Fruit fly (Drosophila melanogaster) whole organism, embryonic: ENCODE measurements around the gene Eig71Eg.
A peak's percentile ranks its signal among the peaks of the same experiment; 100 is the strongest.

Experiments
- ATbp ChIP-seq: fragments of 200-800 bp; sonication (Bioruptor generic); optimal IDR thresholded peaks from 2 replicates; lab custom pipeline; 2017; ENCODE audit warnings: missing biosample characterization, mild to moderate bottlenecking, missing genetic modification characterization, missing genetic modification reagents
- CG1024 ChIP-seq: fragments of 200-800 bp; sonication (Bioruptor generic); IDR thresholded peaks from 2 replicates; pipeline ENCODE4 v1.3.6; 2022; ENCODE audit warnings: missing biosample characterization, missing genetic modification characterization
- CG10654 ChIP-seq: fragments of 200-800 bp; sonication (Bioruptor generic); optimal IDR thresholded peaks from 2 replicates; lab custom pipeline; 2016; ENCODE audit warnings: missing biosample characterization, missing genetic modification characterization
- CG10979 ChIP-seq: fragments of 200-800 bp; sonication (Bioruptor generic); optimal IDR thresholded peaks from 2 replicates; lab custom pipeline; 2018; ENCODE audit warnings: missing biosample characterization, mild to moderate bottlenecking, missing genetic modification characterization, moderate library complexity
- CG12219 ChIP-seq: fragments of 200-800 bp; sonication (Bioruptor generic); optimal IDR thresholded peaks from 3 replicates; lab custom pipeline; 2018; ENCODE audit warnings: missing biosample characterization, mild to moderate bottlenecking, missing genetic modification characterization
- CG13424 ChIP-seq: fragments of 200-800 bp; sonication (Bioruptor generic); optimal IDR thresholded peaks from 2 replicates; lab custom pipeline; 2019; ENCODE audit warnings: missing biosample characterization, mild to moderate bottlenecking, missing genetic modification characterization, moderate library complexity
- CG14710 ChIP-seq: fragments of 200-800 bp; sonication (Bioruptor generic); optimal IDR thresholded peaks from 3 replicates; lab custom pipeline; 2019; ENCODE audit warnings: missing biosample characterization, mild to moderate bottlenecking, missing genetic modification characterization, moderate library complexity
- CG15269 ChIP-seq: fragments of 200-800 bp; sonication (Bioruptor generic); optimal IDR thresholded peaks from 2 replicates; lab custom pipeline; 2018; ENCODE audit warnings: missing biosample characterization, mild to moderate bottlenecking, missing genetic modification characterization, moderate library complexity
- CG15601 ChIP-seq: fragments of 200-800 bp; sonication (Bioruptor generic); optimal IDR thresholded peaks from 3 replicates; lab custom pipeline; 2019; ENCODE audit warnings: missing biosample characterization, mild to moderate bottlenecking, missing genetic modification characterization, moderate library complexity
- CG1602 ChIP-seq: fragments of 200-800 bp; sonication (Bioruptor generic); optimal IDR thresholded peaks from 3 replicates; lab custom pipeline; 2016; ENCODE audit warnings: missing biosample characterization, missing genetic modification characterization
- CG16813 ChIP-seq: fragments of 200-800 bp; sonication (Bioruptor generic); IDR thresholded peaks from 3 replicates; pipeline ENCODE4 v1.3.6; 2022; ENCODE audit warnings: missing biosample characterization, missing genetic modification characterization; ENCODE audit not compliant: partially characterized antibody
- CG18011 ChIP-seq: fragments of 200-800 bp; sonication (Bioruptor generic); optimal IDR thresholded peaks from 2 replicates; lab custom pipeline; 2017; ENCODE audit warnings: missing biosample characterization, missing genetic modification characterization, mild to moderate bottlenecking, moderate library complexity, missing genotype
- CG18476 ChIP-seq: fragments of 200-800 bp; sonication (Bioruptor generic); optimal IDR thresholded peaks from 2 replicates; lab custom pipeline; 2016; ENCODE audit warnings: missing biosample characterization, mild to moderate bottlenecking, missing genetic modification characterization
- CG3407 ChIP-seq: fragments of 200-800 bp; sonication (Bioruptor generic); optimal IDR thresholded peaks from 2 replicates; lab custom pipeline; 2018; ENCODE audit warnings: missing biosample characterization, mild to moderate bottlenecking, missing genetic modification characterization
- CG34376 ChIP-seq: fragments of 200-800 bp; sonication (Bioruptor generic); optimal IDR thresholded peaks from 2 replicates; lab custom pipeline; 2018; ENCODE audit warnings: missing biosample characterization, mild to moderate bottlenecking, missing genetic modification characterization
- CG4820 ChIP-seq: fragments of 200-800 bp; sonication (Bioruptor generic); optimal IDR thresholded peaks from 3 replicates; lab custom pipeline; 2016; ENCODE audit warnings: missing biosample characterization, missing genetic modification characterization
- CG4854 ChIP-seq: fragments of 200-800 bp; sonication (Bioruptor generic); optimal IDR thresholded peaks from 2 replicates; lab custom pipeline; 2016; ENCODE audit warnings: missing biosample characterization, missing genetic modification characterization, inconsistent platforms
- CG6683 ChIP-seq: fragments of 200-800 bp; sonication (Bioruptor generic); optimal IDR thresholded peaks from 2 replicates; lab custom pipeline; 2017; ENCODE audit warnings: missing biosample characterization, mild to moderate bottlenecking, missing genetic modification characterization, missing genetic modification reagents
- CG6689 ChIP-seq: fragments of 200-800 bp; sonication (Bioruptor generic); IDR thresholded peaks from 2 replicates; pipeline ENCODE4 v1.3.6; 2022; ENCODE audit warnings: missing biosample characterization, missing genetic modification characterization
- CG8478 ChIP-seq: fragments of >200 bp; optimal IDR thresholded peaks from 2 replicates; lab custom pipeline; 2018
- CG9727 ChIP-seq: fragments of 200-800 bp; sonication (Bioruptor generic); optimal IDR thresholded peaks from 3 replicates; lab custom pipeline; 2017; ENCODE audit warnings: missing biosample characterization, mild to moderate bottlenecking, missing genetic modification characterization
- Gug ChIP-seq: fragments of 200-800 bp; sonication (Bioruptor generic); IDR thresholded peaks from 4 replicates; pipeline ENCODE4 v1.3.6; 2022; ENCODE audit warnings: missing biosample characterization, missing genetic modification characterization
- Hand ChIP-seq: fragments of 200-800 bp; sonication (Bioruptor generic); optimal IDR thresholded peaks from 2 replicates; lab custom pipeline; 2017; ENCODE audit warnings: mild to moderate bottlenecking, missing biosample characterization, missing genetic modification reagents, missing genetic modification characterization
- Hr3 ChIP-seq: fragments of 200-800 bp; sonication (Bioruptor generic); optimal IDR thresholded peaks from 3 replicates; lab custom pipeline; 2016; ENCODE audit warnings: missing biosample characterization, missing genetic modification characterization
- Nf-YC ChIP-seq: fragments of 200-800 bp; optimal IDR thresholded peaks from 3 replicates; lab custom pipeline; 2019; ENCODE audit warnings: missing biosample characterization, mild to moderate bottlenecking, missing genetic modification characterization, moderate library complexity
- Side ChIP-seq: fragments of 200-800 bp; sonication (Bioruptor generic); optimal IDR thresholded peaks from 2 replicates; lab custom pipeline; 2016; ENCODE audit warnings: missing biosample characterization, missing genetic modification characterization
- Usf ChIP-seq: fragments of 200-800 bp; sonication (Bioruptor generic); optimal IDR thresholded peaks from 2 replicates; lab custom pipeline; 2017; ENCODE audit warnings: missing genotype, missing biosample characterization, missing genetic modification characterization
- Xrp1 ChIP-seq: fragments of 200-800 bp; sonication (Bioruptor generic); IDR thresholded peaks from 2 replicates; pipeline ENCODE4 v1.3.6; 2022; ENCODE audit warnings: missing biosample characterization, missing genetic modification characterization
- az2 ChIP-seq: fragments of 200-800 bp; sonication (Bioruptor generic); optimal IDR thresholded peaks from 3 replicates; lab custom pipeline; 2016; ENCODE audit warnings: missing biosample characterization, missing genetic modification characterization
- chn ChIP-seq: fragments of 200-800 bp; sonication (Bioruptor generic); optimal IDR thresholded peaks from 2 replicates; lab custom pipeline; 2016; ENCODE audit warnings: missing biosample characterization, missing genetic modification characterization
- dati ChIP-seq: fragments of 200-800 bp; sonication (Bioruptor generic); IDR thresholded peaks from 2 replicates; pipeline ENCODE4 v1.3.6; 2022; ENCODE audit warnings: missing biosample characterization, missing genetic modification characterization
- dmrt11E ChIP-seq: fragments of 200-800 bp; sonication (Bioruptor generic); optimal IDR thresholded peaks from 3 replicates; lab custom pipeline; 2018; ENCODE audit warnings: missing biosample characterization, mild to moderate bottlenecking, missing genetic modification characterization, moderate library complexity
- ewg ChIP-seq: fragments of 200-800 bp; sonication (Bioruptor generic); optimal IDR thresholded peaks from 3 replicates; lab custom pipeline; 2017; ENCODE audit warnings: mild to moderate bottlenecking, missing biosample characterization, missing genetic modification reagents, missing genetic modification characterization
- grau ChIP-seq: fragments of 200-800 bp; optimal IDR thresholded peaks from 3 replicates; lab custom pipeline; 2019; ENCODE audit warnings: missing biosample characterization, mild to moderate bottlenecking, missing genetic modification characterization, moderate library complexity
- grn ChIP-seq: fragments of 200-800 bp; sonication (Bioruptor generic); optimal IDR thresholded peaks from 3 replicates; lab custom pipeline; 2017; ENCODE audit warnings: missing biosample characterization, missing genetic modification characterization
- gro ChIP-seq: fragments of 200-800 bp; sonication (Bioruptor generic); optimal IDR thresholded peaks from 2 replicates; lab custom pipeline; 2016; ENCODE audit warnings: missing biosample characterization, missing genetic modification characterization
- h ChIP-seq: fragments of >200 bp; optimal IDR thresholded peaks from 2 replicates; lab custom pipeline; 2017
- lola ChIP-seq, 3 experiments: fragments of >200 bp in 2 of 3; fragments of 200-800 bp in 1 of 3; sonication (Bioruptor generic) in 1 of 3; optimal IDR thresholded peaks; 2 replicates each; lab custom pipeline; 2017 to 2019; ENCODE audit warnings: missing biosample characterization in 3 of 3, missing genetic modification characterization in 3 of 3, mild to moderate bottlenecking in 1 of 3, moderate library complexity in 1 of 3
- nmo ChIP-seq: fragments of 200-800 bp; sonication (Bioruptor generic); optimal IDR thresholded peaks from 2 replicates; lab custom pipeline; 2018; ENCODE audit warnings: missing biosample characterization, mild to moderate bottlenecking, missing genetic modification characterization, moderate library complexity
- org-1 ChIP-seq: fragments of 200-800 bp; sonication (Bioruptor generic); optimal IDR thresholded peaks from 2 replicates; lab custom pipeline; 2017; ENCODE audit warnings: missing biosample characterization, missing genetic modification characterization
- repo ChIP-seq: fragments of 200-800 bp; sonication (Bioruptor generic); optimal IDR thresholded peaks from 2 replicates; lab custom pipeline; 2016; ENCODE audit warnings: missing biosample characterization, missing genetic modification characterization
- row ChIP-seq: fragments of 200-800 bp; sonication (Bioruptor generic); IDR thresholded peaks from 3 replicates; pipeline ENCODE4 v1.3.6; 2022; ENCODE audit warnings: missing biosample characterization, missing genetic modification characterization
- sd ChIP-seq: fragments of 200-800 bp; sonication (Bioruptor generic); optimal IDR thresholded peaks from 3 replicates; lab custom pipeline; 2018; ENCODE audit warnings: missing biosample characterization, mild to moderate bottlenecking, missing genetic modification characterization, moderate library complexity
- slbo ChIP-seq: fragments of 200-800 bp; sonication (Bioruptor generic); IDR thresholded peaks from 2 replicates; pipeline ENCODE4 v1.3.6; 2022; ENCODE audit warnings: missing biosample characterization, missing genetic modification characterization
- slou ChIP-seq: fragments of 200-800 bp; sonication (Bioruptor generic); optimal IDR thresholded peaks from 3 replicates; lab custom pipeline; 2016; ENCODE audit warnings: missing biosample characterization, missing genetic modification characterization
- twi ChIP-seq: fragments of 200-800 bp; optimal IDR thresholded peaks from 2 replicates; lab custom pipeline; 2019; ENCODE audit warnings: missing biosample characterization, mild to moderate bottlenecking, missing genetic modification characterization, moderate library complexity
- wek ChIP-seq: fragments of 200-800 bp; sonication (Bioruptor generic); optimal IDR thresholded peaks from 3 replicates; lab custom pipeline; 2018; ENCODE audit warnings: missing biosample characterization, mild to moderate bottlenecking, missing genetic modification characterization, moderate library complexity

Eig71Eg gene

DNA sequence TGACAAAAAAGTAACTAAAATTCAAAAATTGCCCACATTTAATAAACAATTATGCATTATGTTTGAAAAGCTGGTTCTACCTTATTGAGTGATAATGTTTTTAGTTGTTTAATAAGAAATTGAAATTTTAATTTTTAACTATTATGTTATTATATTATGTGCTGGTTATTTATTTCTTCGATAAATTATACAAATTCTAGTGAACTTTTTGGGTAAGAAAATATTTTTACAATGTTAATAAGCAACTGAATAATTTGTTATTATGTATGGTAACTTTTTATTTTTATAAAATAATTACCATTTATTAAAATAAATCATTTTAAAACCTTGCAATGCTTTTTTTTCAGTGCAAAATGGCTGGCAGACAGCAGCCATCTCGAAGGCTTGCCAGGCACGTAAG is 40.9 kb upstream of the Eig71Eg start (continued):
- TF ChIP-seq dati (GFP tag; lab: Robert Waterston, UW) (no peak), dmrt11E (no peak), CG15269 (tag; lab: Kevin White, UChicago) (peak; percentile 2), Hr3 (no peak), CG1602 (GFP tag; lab: Kevin White, UChicago) (no peak), Gug (GFP tag; lab: Robert Waterston, UW) (no peak), wek (GFP tag; lab: Kevin White, UChicago) (no peak), repo (GFP tag; lab: Kevin White, UChicago) (no peak), CG4820 (no peak), nmo (GFP tag; lab: Kevin White, UChicago) (peak; percentile 14), CG1024 (GFP tag; lab: Robert Waterston, UW) (no peak), grau (peak; percentile 50), CG10979 (no peak), Usf (GFP tag; lab: Kevin White, UChicago) (no peak), row (no peak), Xrp1 (GFP tag; lab: Robert Waterston, UW) (no peak), sd (tag; lab: Kevin White, UChicago) (no peak), CG3407 (GFP tag; lab: Kevin White, UChicago) (no peak), slbo (GFP tag; lab: Robert Waterston, UW) (no peak), slou (GFP tag; lab: Kevin White, UChicago) (no peak), CG34376 (no peak), gro (GFP tag; lab: Kevin White, UChicago) (no peak), lola (GFP tag; optimal IDR thresholded peaks at IDR 0.05; lab: Kevin White, UChicago) (no peak), CG18476 (GFP tag; lab: Kevin White, UChicago) (no peak), CG6689 (GFP tag; lab: Robert Waterston, UW) (no peak), ewg (GFP tag; lab: Kevin White, UChicago) (no peak), CG14710 (tag; lab: Kevin White, UChicago) (no peak), grn (GFP tag; lab: Kevin White, UChicago) (no peak), org-1 (no peak), twi (tag; lab: Kevin White, UChicago) (no peak), Hand (GFP tag; lab: Kevin White, UChicago) (no peak), CG13424 (tag; lab: Kevin White, UChicago) (peak; percentile 29), Side (GFP tag; lab: Kevin White, UChicago) (no peak), CG8478 (lab: Kevin White, UChicago) (no peak), CG9727 (peak; percentile 39), CG16813 (GFP tag; lab: Robert Waterston, UW) (no peak), CG10654 (GFP tag; lab: Kevin White, UChicago) (no peak), CG15601 (no peak), CG4854 (no peak), chn (GFP tag; lab: Kevin White, UChicago) (no peak), Nf-YC (tag; lab: Kevin White, UChicago) (peak; percentile 16), h (lab: Kevin White, UChicago) (no peak), ATbp (GFP tag; lab: Kevin White, UChicago) (no peak), CG18011 (no peak), CG12219 (no peak), az2 (no peak), CG6683 (GFP tag; lab: Kevin White, UChicago) (no peak)
